Fruit fly (Drosophila melanogaster): ENCODE measurements around the gene Tpc1.

- no peak for TF ChIP-seq CG5204 (GFP tag; optimal IDR thresholded peaks at IDR 0.05)
- TF ChIP-seq Clk (GFP tag; optimal IDR thresholded peaks at IDR 0.05) = no peak
- no peak for TF ChIP-seq CG33017 (tag; optimal IDR thresholded peaks at IDR 0.05)
- no peak for TF ChIP-seq CG7045 (GFP tag; optimal IDR thresholded peaks at IDR 0.05)
- no peak for TF ChIP-seq CG11617 (GFP tag; optimal IDR thresholded peaks at IDR 0.05)
- TF ChIP-seq Mnt (GFP tag; optimal IDR thresholded peaks at IDR 0.05) = no peak
Observed at dm6 chr3R:10836924-10837323, 45.1 kb downstream of the Tpc1 start.

Measured in whole organism, adult.